Worm (Caenorhabditis elegans) whole organism, L4/young adult: ENCODE results near the gene unc-43.
"Not testable (repeated sequence)": the region's sequence is repeated elsewhere in the genome, so short reads cannot be mapped to it uniquely, and the experiment has no call there.

Source experiments
- W03F9.2 ChIP-seq: fragments of 150-350 bp; optimal IDR thresholded peaks from 2 replicates; lab custom pipeline; 2014; ENCODE audit warnings: missing biosample characterization, missing genetic modification characterization
- dao-5 ChIP-seq: sonication (generic microtip); optimal IDR thresholded peaks from 2 replicates; lab custom pipeline; 2016; ENCODE audit warnings: missing genotype, missing genetic modification characterization, moderate library complexity, missing compliant biosample characterization
- him-1 ChIP-seq: sonication (generic microtip); optimal IDR thresholded peaks from 2 replicates; lab custom pipeline; 2016; ENCODE audit warnings: missing genotype, missing genetic modification reagents, missing genetic modification characterization, missing compliant biosample characterization

Gene unc-43

DNA sequence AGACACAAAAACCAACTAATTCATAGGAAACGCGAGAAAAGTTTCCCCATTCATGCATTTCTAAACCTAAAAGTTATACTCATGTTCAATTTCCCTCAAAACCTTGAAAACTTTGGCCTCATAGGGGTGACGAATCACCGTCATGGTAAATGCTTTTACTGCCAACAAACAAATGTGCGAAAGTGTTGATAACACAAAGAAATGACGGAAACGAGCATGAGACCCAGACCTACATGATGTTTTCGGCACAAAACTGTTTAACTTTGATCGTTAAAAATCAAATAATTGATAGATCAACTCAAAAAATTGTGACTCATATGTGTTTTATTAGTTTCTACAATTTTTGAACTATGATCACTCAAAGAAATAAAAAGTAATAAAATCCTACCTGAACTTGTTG lies 18.1 kb downstream of the unc-43 start:
- TF ChIP-seq him-1 = no peak
- no peak for TF ChIP-seq W03F9.2 (tag; lab: Kevin White, UChicago)
- TF ChIP-seq dao-5 (tag; lab: Kevin White, UChicago) = no peak

DNA sequence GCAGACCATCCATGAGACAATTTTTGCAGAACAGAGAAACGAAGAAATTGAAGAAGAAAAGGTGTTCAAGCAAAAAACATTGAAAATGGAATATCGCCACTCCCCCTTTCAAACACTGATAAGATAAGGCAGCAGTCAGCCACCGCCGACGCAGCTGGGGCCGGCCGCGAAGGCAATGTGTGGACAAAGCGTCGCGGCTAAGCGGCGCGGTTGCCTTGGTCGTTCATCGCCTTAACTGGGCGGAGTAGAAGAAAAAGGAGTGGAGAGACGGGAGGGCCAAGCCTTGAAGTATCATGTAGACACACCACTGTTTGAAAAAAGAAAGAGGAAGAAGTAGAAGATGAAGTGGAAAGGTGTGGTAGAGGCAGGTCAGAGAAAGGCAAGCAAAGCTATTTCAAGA lies 19.1 kb downstream of the unc-43 start:
- TF ChIP-seq him-1 (no peak), W03F9.2 (tag; lab: Kevin White, UChicago) (no peak), dao-5 (tag; lab: Kevin White, UChicago) (no peak)

DNA sequence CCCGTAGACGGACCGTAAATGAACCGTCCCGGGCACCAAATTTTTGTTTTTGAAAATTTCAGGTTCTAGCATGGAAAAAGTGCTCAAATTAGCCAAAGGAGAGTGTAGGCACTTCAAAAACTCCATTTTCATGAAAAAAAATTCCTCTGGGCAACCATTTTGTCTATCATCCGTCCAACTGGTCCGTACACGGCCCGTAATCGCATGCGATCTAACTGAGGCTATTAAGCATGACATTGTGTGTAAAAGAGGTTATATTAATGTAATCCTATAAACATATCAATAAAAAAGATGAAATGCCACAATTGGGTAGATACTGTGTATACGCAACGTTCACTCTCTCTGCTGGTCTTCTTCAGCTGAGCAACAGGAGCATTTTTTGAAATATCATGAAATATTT lies 27.4 kb downstream of the unc-43 start, which contains the start of gene R09E10.1:
Gene R09E10.1 (minus strand): TSS at position 101 of the 400 bp plus-strand sequence.
- not testable (repeated sequence) for TF ChIP-seq W03F9.2 (tag; lab: Kevin White, UChicago); him-1; dao-5 (tag; lab: Kevin White, UChicago)

DNA sequence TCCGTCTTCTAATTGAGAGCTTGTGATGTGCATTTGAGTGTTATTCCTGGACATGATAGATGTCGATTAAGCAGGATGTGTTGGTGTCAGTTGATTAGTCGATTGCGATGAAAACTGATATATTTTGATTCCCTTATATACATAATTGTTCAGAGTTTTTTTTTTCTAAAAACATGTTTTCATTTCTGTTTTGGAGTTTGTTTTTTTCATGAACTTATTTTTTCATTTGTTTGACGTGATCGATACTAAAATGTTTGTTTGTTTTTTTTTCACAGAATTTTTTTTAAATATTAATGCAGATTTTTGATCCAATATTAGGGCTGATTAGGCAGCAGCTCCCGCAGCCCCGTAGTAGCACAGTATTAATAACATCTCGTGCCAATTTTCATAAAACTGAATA lies 31.8 kb downstream of the unc-43 start, which contains the start of gene R09E10.2:
Gene R09E10.2 (minus strand): TSS at position 101 of the 400 bp plus-strand sequence.
- no peak for TF ChIP-seq him-1
- TF ChIP-seq W03F9.2 (tag; lab: Kevin White, UChicago) = no peak
- TF ChIP-seq dao-5 (tag; lab: Kevin White, UChicago) = no peak

DNA sequence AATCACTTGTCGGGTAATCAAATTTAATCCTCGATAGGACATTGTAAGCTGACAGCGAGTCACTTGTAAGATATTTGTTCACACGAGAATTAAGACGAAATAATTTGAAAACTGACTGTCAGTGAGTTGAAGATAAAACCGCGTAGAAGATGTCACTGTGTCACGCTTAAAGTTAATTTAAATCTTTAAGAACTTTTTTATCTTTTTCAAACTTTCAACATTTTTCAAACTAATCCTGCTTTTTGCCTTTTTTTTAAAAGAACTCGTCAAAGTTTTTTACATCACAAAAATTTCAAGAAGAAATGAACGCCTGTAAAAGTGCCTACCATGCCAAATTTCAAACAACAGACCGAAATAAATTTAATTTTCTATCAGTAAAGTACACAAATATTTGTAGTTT lies 36.5 kb downstream of the unc-43 start, which contains the start of gene acs-18:
Gene acs-18 (minus strand): TSS at position 101 of the 400 bp plus-strand sequence.
- TF ChIP-seq W03F9.2 (tag; lab: Kevin White, UChicago) = no peak
- no peak for TF ChIP-seq him-1
- TF ChIP-seq dao-5 (tag; lab: Kevin White, UChicago) = no peak

DNA sequence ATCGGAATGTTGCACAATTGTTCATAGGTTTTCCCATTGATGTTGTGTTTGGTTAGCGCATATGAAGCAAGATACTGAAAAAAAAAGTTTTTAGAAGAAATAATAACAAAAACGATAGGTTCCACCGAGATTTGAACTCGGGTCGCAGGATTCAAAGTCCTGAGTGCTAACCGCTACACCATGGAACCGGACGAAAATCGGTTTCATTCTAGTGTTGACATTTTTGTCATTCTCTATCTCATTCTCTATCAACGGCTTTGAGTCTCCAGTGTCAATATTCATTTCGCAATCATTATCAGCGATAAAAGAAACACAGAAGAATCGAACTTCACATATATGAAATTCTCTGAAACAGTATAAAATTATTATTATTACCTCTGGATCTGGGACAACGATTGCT lies 38.9 kb downstream of the unc-43 start:
- TF ChIP-seq W03F9.2 (tag; lab: Kevin White, UChicago) (no peak), him-1 (no peak), dao-5 (tag; lab: Kevin White, UChicago) (no peak)

DNA sequence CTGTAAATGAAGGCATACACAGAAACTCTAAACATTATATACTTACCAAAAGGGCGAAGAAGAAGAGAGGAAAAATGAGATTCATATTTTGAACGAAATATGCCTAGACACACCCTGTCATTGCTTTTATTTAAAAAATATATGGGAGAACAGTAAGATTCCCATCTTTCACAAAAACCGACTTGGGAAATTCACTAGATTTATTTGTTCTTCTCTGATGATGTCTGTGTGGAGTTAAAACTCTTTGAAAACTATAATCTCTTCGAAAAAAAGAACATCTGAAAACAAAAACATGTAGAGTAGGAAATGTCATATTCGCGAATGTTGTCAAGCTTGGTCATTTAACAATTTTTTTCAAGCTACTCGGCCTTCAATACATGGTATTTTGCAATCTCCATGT lies 39.7 kb downstream of the unc-43 start, which contains the start of gene R09E10.8:
Gene R09E10.8 (minus strand): TSS at position 101 of the 400 bp plus-strand sequence.
- TF ChIP-seq dao-5 (tag; lab: Kevin White, UChicago) = no peak
- no peak for TF ChIP-seq him-1
- TF ChIP-seq W03F9.2 (tag; lab: Kevin White, UChicago) = no peak

DNA sequence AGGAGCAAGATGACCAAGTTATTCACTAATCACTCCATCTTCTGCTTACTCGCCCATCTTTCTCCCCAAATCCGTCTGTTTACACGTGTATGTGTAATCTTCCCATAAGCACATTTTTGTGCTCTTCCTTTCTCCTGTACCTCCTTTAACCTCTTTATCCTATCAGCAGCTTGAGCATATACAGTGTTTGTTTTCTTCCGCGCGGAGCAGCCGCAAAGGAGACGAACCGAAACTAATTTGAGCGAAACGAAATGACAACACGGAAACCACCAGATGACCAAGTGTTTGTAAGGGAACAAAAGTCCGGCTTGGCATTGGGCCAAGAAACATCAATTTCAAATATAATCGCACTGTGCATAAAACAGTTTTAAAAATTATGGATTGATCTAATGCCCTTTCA lies 45.6 kb downstream of the unc-43 start:
- TF ChIP-seq W03F9.2 (tag; lab: Kevin White, UChicago) (no peak), him-1 (no peak), dao-5 (tag; lab: Kevin White, UChicago) (no peak)

DNA sequence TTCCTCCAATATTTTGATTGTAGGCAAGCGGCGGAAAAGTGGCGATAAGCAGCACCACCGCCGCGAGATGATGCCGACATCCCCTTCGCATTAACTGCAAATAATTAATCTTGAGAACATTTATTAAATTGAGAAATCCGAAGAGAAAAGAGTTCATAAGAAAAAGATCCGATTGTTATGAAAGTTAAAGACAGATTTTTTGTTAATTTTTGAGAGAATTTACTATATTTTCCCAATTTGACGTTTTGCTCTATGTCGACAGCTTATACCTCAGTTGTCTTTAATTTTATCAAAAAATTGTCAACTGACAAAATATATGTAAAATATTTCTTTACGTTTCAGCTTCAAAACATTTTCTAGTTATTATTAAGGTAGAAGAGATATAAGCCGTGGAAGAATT lies 47.8 kb downstream of the unc-43 start, which contains the start of gene R09E10.5:
Gene R09E10.5 (minus strand): TSS at position 101 of the 400 bp plus-strand sequence.
- TF ChIP-seq him-1 = no peak

DNA sequence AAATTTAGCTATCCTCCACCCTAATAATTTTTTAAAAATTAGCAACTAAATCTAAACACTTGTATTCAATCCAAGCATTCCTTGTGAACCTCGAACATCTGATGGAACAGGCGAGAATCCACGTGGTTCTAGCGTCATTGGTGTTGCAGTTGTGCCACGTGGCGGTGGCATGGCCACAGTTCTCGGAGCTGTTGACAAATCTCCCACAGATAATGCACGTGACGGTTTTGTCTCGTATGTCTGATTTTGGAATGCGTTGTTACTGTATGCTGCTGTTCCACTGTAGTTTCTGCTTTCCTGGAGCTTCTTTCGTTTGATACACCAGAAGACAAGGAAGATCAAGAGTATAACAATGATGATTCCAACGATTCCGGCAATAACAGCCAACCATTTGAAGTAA lies 54.0 kb downstream of the unc-43 start:
- TF ChIP-seq him-1 (no peak), dao-5 (tag; lab: Kevin White, UChicago) (no peak), W03F9.2 (tag; lab: Kevin White, UChicago) (no peak)

DNA sequence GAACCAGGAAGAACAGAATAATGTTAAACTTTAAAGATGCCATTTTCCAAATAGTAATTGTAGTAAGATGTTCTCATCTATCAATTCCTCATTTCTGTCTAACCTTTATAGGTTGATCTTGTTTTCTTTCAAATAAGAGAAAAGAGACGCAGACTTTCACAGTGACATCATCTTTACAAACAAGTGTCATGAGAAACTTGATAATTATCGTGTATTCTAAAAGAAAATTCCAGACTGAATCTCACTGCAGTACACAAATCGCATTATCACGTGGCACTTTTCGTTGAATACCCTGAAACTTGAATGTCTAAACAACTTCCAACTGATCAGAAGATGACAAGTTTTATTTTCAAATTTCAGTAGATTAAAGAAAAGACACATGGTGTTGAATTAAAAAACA lies 54.9 kb downstream of the unc-43 start, which contains the start of gene R09E10.13:
Gene R09E10.13 (minus strand): TSS at position 61 of the 400 bp plus-strand sequence.
- TF ChIP-seq W03F9.2 (tag; lab: Kevin White, UChicago) = no peak
- TF ChIP-seq dao-5 (tag; lab: Kevin White, UChicago) = no peak
- no peak for TF ChIP-seq him-1

DNA sequence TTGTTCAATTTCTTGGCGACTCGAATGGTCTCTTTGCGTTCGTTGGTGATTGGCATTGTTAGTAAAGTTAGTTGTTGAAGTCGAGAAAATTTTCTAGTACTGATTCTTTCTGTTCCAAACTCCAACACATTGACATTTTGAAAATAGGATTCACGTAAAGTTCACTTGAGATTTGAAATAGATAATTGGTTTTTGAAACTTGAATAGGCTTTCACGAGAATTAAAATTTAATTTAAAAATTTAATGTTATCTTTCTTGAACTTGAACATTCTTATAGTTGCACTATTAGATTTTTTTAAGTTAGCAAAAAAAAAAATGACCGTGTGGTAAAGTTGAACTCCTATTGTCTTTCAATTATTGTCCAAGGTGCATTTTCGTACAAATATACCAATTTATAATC lies 56.0 kb downstream of the unc-43 start, which contains the start of gene R09E10.6:
Gene R09E10.6 (minus strand): TSS at position 101 of the 400 bp plus-strand sequence.
- TF ChIP-seq him-1 (no peak), dao-5 (tag; lab: Kevin White, UChicago) (no peak), W03F9.2 (tag; lab: Kevin White, UChicago) (no peak)

DNA sequence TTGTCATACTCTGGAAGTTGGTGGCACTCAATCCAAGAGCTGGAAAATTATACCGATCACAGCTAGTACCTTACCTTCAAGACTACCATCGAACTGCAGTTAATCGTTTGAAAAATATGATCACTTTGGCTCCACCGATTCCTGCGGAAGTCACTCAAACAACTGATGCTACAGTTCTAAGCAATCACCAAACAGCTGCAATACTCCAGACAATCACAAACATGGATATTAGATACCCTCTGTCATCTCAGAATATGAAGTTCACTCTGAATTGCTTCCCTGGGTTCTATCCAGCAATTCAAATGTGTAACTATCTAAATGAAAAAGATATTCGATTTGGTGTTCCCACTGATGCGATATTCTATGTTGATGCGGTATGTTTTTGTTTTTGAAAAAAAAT lies 61.4 kb downstream of the unc-43 start:
- no peak for TF ChIP-seq dao-5 (tag; lab: Kevin White, UChicago)
- no peak for TF ChIP-seq him-1
- TF ChIP-seq W03F9.2 (tag; lab: Kevin White, UChicago) = no peak

DNA sequence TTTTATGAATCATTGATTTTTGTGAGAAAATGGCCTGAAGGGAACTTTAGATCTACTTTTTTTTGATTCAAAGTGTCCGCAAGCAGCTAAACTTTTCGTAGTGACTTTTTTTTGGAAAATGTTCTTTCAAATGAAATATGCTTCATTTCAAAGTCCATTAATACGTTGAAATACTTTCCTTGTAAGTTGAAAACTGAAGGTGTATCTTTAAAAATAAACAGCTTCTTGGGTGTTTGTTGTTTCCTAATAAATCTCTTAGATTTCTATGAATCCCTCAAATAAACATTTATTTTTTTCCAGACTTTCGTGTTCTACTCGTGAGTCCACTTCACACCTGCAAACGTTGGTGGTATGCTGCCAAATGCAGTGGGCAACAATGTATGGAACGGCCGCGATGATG lies 63.4 kb downstream of the unc-43 start, which contains the start of gene ebax-1:
Gene ebax-1 (plus strand): TSS at position 301 of the 400 bp plus-strand sequence.
- TF ChIP-seq dao-5 (tag; lab: Kevin White, UChicago) = no peak
- no peak for TF ChIP-seq W03F9.2 (tag; lab: Kevin White, UChicago)
- TF ChIP-seq him-1 = no peak

DNA sequence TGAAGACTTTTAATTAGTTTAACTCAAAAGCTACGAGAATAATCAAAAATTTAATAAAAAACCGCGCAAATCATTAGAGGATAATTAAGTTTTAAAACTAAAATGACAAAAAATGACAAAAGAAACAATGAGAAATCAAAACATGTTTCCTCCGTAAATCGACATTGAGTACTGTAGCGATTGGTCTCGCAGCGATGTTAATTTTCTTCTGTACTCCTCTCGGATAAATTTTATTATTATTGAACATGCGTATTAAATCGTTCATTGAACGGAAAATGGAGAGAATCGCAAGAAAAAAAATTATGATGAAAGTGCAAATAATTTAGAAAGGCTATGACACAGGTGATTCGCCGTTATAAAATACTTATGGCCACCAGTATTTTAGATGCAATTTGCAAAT lies 64.7 kb downstream of the unc-43 start:
- TF ChIP-seq W03F9.2 (tag; lab: Kevin White, UChicago) (no peak), dao-5 (tag; lab: Kevin White, UChicago) (no peak), him-1 (no peak)
